Fruit fly (Drosophila melanogaster): ENCODE measurements around the gene CG4069.

DNA sequence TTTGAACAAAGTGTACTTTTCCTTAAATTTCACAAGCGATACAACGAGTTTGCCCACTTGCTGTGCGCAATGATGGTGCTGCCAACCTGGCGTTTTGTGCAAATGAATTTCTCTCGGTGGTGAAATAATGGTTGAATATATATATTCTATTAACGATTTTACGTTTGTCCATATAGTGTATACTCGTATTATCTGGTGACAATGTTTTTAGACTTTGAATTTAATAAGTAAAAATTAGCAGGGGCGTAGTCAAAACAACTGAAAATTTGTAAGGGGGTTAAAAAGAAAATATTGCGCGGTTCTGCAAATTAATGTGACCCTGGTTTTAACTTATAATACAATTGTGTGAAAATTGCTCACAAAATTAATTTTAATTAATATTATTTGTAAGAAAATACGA is 13.2 kb downstream of the CG4069 start, which contains the start of the genes ver and Gcn5:
- TF ChIP-seq Hmr (GFP tag; optimal IDR thresholded peaks at IDR 0.05) (peak; percentile 92), CG16815 (GFP tag; optimal IDR thresholded peaks at IDR 0.05) (peak; percentile 89), CG4404 (GFP tag; IDR thresholded peaks at IDR 0.05) (peak; percentile 87)
